Worm (Caenorhabditis elegans) whole organism, L4 larva: ENCODE data around the gene F57C2.5.

Experiments used
- D1046.2 ChIP-seq: fragments of 200-800 bp; sonication (Bioruptor generic); IDR thresholded peaks from 2 replicates; pipeline ENCODE4 v1.3.6; 2022; ENCODE audit warnings: missing genetic modification characterization, missing compliant biosample characterization
- F37D6.2 ChIP-seq: sonication (generic microtip); optimal IDR thresholded peaks from 2 replicates; lab custom pipeline; 2016; ENCODE audit warnings: mild to moderate bottlenecking, missing genetic modification characterization, missing compliant biosample characterization
- R02D3.7 ChIP-seq: fragments of 150-350 bp; sonication (generic microtip); optimal IDR thresholded peaks from 3 replicates; lab custom pipeline; 2014; ENCODE audit warnings: missing biosample characterization, missing genetic modification characterization
- T20F7.1 ChIP-seq: fragments of 200-800 bp; sonication (Bioruptor generic); optimal IDR thresholded peaks from 2 replicates; lab custom pipeline; 2018; ENCODE audit warnings: mild to moderate bottlenecking, missing genetic modification characterization, missing compliant biosample characterization
- Y105C5A.15 ChIP-seq: fragments of 200-800 bp; sonication (Bioruptor generic); IDR thresholded peaks from 2 replicates; pipeline ENCODE4 v1.3.6; 2022; ENCODE audit warnings: missing genetic modification characterization, missing compliant biosample characterization
- Y48G9A.11 ChIP-seq: fragments of 200-800 bp; sonication (Bioruptor generic); IDR thresholded peaks from 2 replicates; pipeline ENCODE4 v1.3.6; 2022; ENCODE audit warnings: missing genetic modification reagents, missing genetic modification characterization, missing compliant biosample characterization
- Y5F2A.4 ChIP-seq: fragments of 200-800 bp; sonication (Bioruptor generic); optimal IDR thresholded peaks from 2 replicates; lab custom pipeline; 2018; ENCODE audit warnings: mild to moderate bottlenecking, missing genetic modification characterization, missing compliant biosample characterization
- aha-1 ChIP-seq: fragments of 150-350 bp; peaks from one replicate; lab custom pipeline; 2014; ENCODE audit warnings: missing biosample characterization, missing genetic modification characterization
- aly-2 ChIP-seq: sonication (generic microtip); optimal IDR thresholded peaks from 2 replicates; lab custom pipeline; 2018; ENCODE audit warnings: missing biosample characterization, missing genetic modification characterization
- arid-1 ChIP-seq: fragments of 200-800 bp; sonication (Bioruptor generic); conservative IDR thresholded peaks from 2 replicates; pipeline ENCODE4 v1.3.6; 2022; ENCODE audit warnings: missing genetic modification reagents, missing genetic modification characterization, missing compliant biosample characterization
- ctbp-1 ChIP-seq: fragments of 200-800 bp; sonication (Bioruptor generic); IDR thresholded peaks from 2 replicates; pipeline ENCODE4 v1.3.6; 2022; ENCODE audit warnings: missing genetic modification reagents, missing genetic modification characterization, missing compliant biosample characterization
- daf-12 ChIP-seq: fragments of 150-350 bp; optimal IDR thresholded peaks from 2 replicates; lab custom pipeline; 2014; ENCODE audit warnings: missing biosample characterization, missing genetic modification reagents, missing genetic modification characterization
- daf-19 ChIP-seq: fragments of 200-800 bp; sonication (Bioruptor generic); conservative IDR thresholded peaks from 2 replicates; pipeline ENCODE4 v1.3.6; 2022; ENCODE audit warnings: missing genetic modification characterization, missing compliant biosample characterization
- dmd-8 ChIP-seq: fragments of 200-800 bp; sonication (Bioruptor generic); IDR thresholded peaks from 2 replicates; pipeline ENCODE4 v1.3.6; 2022; ENCODE audit warnings: missing genetic modification characterization, missing compliant biosample characterization
- dmd-9 ChIP-seq: fragments of 200-800 bp; sonication (Bioruptor generic); IDR thresholded peaks from 2 replicates; pipeline ENCODE4 v1.3.6; 2022; ENCODE audit warnings: missing genetic modification reagents, missing genetic modification characterization, missing compliant biosample characterization
- hlh-30 ChIP-seq: sonication (generic microtip); optimal IDR thresholded peaks from 2 replicates; lab custom pipeline; 2017; ENCODE audit warnings: antibody characterized with exemption, mild to moderate bottlenecking, missing genetic modification characterization, missing compliant biosample characterization; ENCODE audit not compliant: insufficient read depth
- lin-38 ChIP-seq: fragments of 200-800 bp; sonication (Bioruptor generic); IDR thresholded peaks from 2 replicates; pipeline ENCODE4 v1.3.6; 2022; ENCODE audit warnings: missing genetic modification reagents, missing genetic modification characterization, missing compliant biosample characterization
- lin-39 ChIP-seq: fragments of 150-350 bp; optimal IDR thresholded peaks from 2 replicates; lab custom pipeline; 2014; ENCODE audit warnings: missing biosample characterization, missing genetic modification reagents, missing genetic modification characterization
- madf-9 ChIP-seq: fragments of 200-800 bp; sonication (Bioruptor generic); conservative IDR thresholded peaks from 2 replicates; pipeline ENCODE4 v1.3.6; 2022; ENCODE audit warnings: missing genetic modification reagents, missing genetic modification characterization, missing compliant biosample characterization
- mdt-29 ChIP-seq: fragments of 200-800 bp; sonication (Bioruptor generic); IDR thresholded peaks from 2 replicates; pipeline ENCODE4 v1.3.6; 2022; ENCODE audit warnings: missing genetic modification reagents, missing genetic modification characterization, missing compliant biosample characterization
- mxl-2 ChIP-seq: fragments of 200-800 bp; sonication (Bioruptor generic); conservative IDR thresholded peaks from 2 replicates; pipeline ENCODE4 v1.3.6; 2022; ENCODE audit warnings: missing genetic modification reagents, missing genetic modification characterization, missing compliant biosample characterization
- nhr-10 ChIP-seq: fragments of 150-350 bp; optimal IDR thresholded peaks from 2 replicates; lab custom pipeline; 2014; ENCODE audit warnings: missing biosample characterization, missing genetic modification characterization
- nhr-102 ChIP-seq: sonication (generic microtip); optimal IDR thresholded peaks from 2 replicates; lab custom pipeline; 2016; ENCODE audit warnings: mild to moderate bottlenecking, missing genetic modification characterization, moderate library complexity, missing compliant biosample characterization
- nhr-11 ChIP-seq: fragments of 150-350 bp; optimal IDR thresholded peaks from 2 replicates; lab custom pipeline; 2014; ENCODE audit warnings: missing biosample characterization, missing genetic modification characterization
- nhr-28 ChIP-seq: fragments of 150-350 bp; optimal IDR thresholded peaks from 2 replicates; lab custom pipeline; 2014; ENCODE audit warnings: missing biosample characterization, missing genetic modification characterization
- nhr-41 ChIP-seq: fragments of 200-800 bp; sonication (Bioruptor generic); IDR thresholded peaks from 2 replicates; pipeline ENCODE4 v1.3.6; 2022; ENCODE audit warnings: missing genetic modification reagents, missing genetic modification characterization, missing compliant biosample characterization
- pha-4 ChIP-seq, 2 experiments: fragments of 150-350 bp in 1 of 2; fragments of 200-800 bp in 1 of 2; sonication (Bioruptor generic) in 1 of 2; IDR thresholded peaks in 1 of 2; optimal IDR thresholded peaks in 1 of 2; 2 replicates each; pipeline versions ENCODE4 v1.3.6 to Lab custom; 2014 to 2022; ENCODE audit warnings: missing genetic modification characterization in 2 of 2, missing genetic modification reagents in 2 of 2, missing biosample characterization in 1 of 2, missing compliant biosample characterization in 1 of 2
- rbr-2 ChIP-seq: sonication (generic microtip); optimal IDR thresholded peaks from 2 replicates; lab custom pipeline; 2016; ENCODE audit warnings: missing genotype, missing genetic modification characterization, missing compliant biosample characterization
- snpc-1.2 ChIP-seq: fragments of 200-800 bp; sonication (Bioruptor generic); IDR thresholded peaks from 2 replicates; pipeline ENCODE4 v1.3.6; 2022; ENCODE audit warnings: missing genetic modification reagents, missing genetic modification characterization, missing compliant biosample characterization
- snpc-4 ChIP-seq: fragments of 150-350 bp; optimal IDR thresholded peaks from 2 replicates; lab custom pipeline; 2014; ENCODE audit warnings: missing biosample characterization, missing genetic modification characterization
- spr-1 ChIP-seq: sonication (generic microtip); optimal IDR thresholded peaks from 2 replicates; lab custom pipeline; 2016; ENCODE audit warnings: mild to moderate bottlenecking, missing genetic modification characterization, missing compliant biosample characterization
- tag-97 ChIP-seq: fragments of 200-800 bp; sonication (Bioruptor generic); IDR thresholded peaks from 2 replicates; pipeline ENCODE4 v1.3.6; 2022; ENCODE audit warnings: missing genetic modification characterization, missing compliant biosample characterization
- vab-7 ChIP-seq: fragments of 200-800 bp; sonication (Bioruptor generic); IDR thresholded peaks from 2 replicates; pipeline ENCODE4 v1.3.6; 2022; ENCODE audit warnings: missing genetic modification reagents, missing genetic modification characterization, missing compliant biosample characterization
- zag-1 ChIP-seq: fragments of 150-350 bp; optimal IDR thresholded peaks from 2 replicates; lab custom pipeline; 2014; ENCODE audit warnings: missing biosample characterization, missing genetic modification characterization
- zfp-2 ChIP-seq: sonication (generic microtip); optimal IDR thresholded peaks from 2 replicates; lab custom pipeline; 2016; ENCODE audit warnings: mild to moderate bottlenecking, missing genetic modification characterization, missing compliant biosample characterization
- ztf-11 ChIP-seq: fragments of 150-350 bp; optimal IDR thresholded peaks from 2 replicates; lab custom pipeline; 2014; ENCODE audit warnings: missing biosample characterization, missing genetic modification characterization

The F57C2.5 gene

DNA sequence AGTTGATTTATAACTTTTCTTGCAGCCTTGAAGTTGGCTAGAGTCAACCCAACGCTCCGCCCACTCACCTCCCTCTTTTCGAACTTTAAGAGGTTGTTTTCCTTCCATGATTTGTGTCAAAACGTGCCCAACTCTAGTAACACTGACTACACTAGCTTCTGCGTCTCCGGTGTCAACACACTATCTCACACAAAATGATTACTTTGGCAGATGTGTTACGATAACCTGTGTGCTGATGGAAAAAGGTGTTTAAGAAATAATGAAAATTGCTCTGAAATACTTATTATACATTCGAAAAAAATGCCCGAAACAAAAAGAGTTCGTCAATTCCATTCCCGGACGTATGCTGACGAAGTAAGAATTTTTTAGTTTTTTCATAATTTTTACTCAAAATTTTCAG lies 25.0 kb downstream of the F57C2.5 start, which contains the start of gene K10H10.6:
K10H10.6 (plus strand) TSS at position 301 of the 400 bp plus-strand sequence.
- TF ChIP-seq zag-1 (tag; lab: Kevin White, UChicago), result no peak

DNA sequence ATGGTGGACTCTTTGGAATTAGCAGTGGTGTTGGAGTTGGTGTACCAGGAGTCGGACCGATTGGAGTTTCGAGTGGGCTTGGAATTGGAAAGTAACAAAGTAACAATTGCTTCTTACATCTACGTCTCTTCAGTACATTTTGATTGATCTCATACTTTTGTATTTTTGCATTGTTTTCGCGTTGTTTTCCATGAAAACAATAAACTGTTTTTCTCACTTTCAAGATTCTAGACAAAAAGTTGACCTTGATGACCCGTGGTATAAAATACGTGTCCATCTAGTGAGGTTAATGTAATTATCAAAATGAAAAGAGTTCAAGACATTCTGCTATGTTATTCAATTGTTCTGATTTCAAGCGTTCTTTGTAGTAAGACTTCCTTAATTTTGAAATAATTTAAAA lies 26.6 kb downstream of the F57C2.5 start, which contains the start of gene K10H10.5:
K10H10.5 (plus strand) TSS at position 301 of the 400 bp plus-strand sequence.
- TF ChIP-seq nhr-10 (no peak), nhr-11 (tag; lab: Kevin White, UChicago) (no peak), pha-4 (GFP tag; IDR thresholded peaks at IDR 0.05; lab: Robert Waterston, UW) (no peak), pha-4 (tag; optimal IDR thresholded peaks at IDR 0.05; lab: Kevin White, UChicago) (no peak), Y105C5A.15 (GFP tag; lab: Robert Waterston, UW) (no peak), nhr-41 (GFP tag; lab: Robert Waterston, UW) (no peak), mxl-2 (GFP tag; lab: Robert Waterston, UW) (no peak), lin-38 (GFP tag; lab: Robert Waterston, UW) (no peak), daf-12 (no peak), D1046.2 (GFP tag; lab: Robert Waterston, UW) (no peak), lin-39 (tag; lab: Kevin White, UChicago) (no peak), ctbp-1 (no peak), rbr-2 (tag; lab: Kevin White, UChicago) (no peak), Y48G9A.11 (GFP tag; lab: Robert Waterston, UW) (no peak)
- TF ChIP-seq, all 104 proteins: peak for 0

DNA sequence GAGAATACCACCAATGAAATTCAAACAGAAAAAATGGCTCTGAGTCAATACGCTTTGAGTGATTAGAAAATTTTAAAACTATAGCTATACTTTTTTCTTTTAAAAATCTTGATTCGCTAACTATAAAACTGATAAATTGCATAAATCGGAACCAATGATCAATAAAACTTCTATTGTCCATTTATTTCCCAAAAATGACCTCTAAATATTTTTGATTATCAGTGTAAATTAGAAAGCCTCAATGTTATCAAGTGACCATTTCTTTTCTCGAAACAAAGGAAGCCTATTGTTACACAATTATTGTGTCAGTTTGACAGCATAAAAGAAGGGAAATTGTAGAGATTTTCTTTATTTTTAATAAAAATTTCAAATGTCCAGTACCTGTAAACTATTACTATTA lies 27.9 kb downstream of the F57C2.5 start, which contains the start of gene K10H10.4:
K10H10.4 (plus strand) TSS at position 301 of the 400 bp plus-strand sequence.
- no peak for TF ChIP-seq Y5F2A.4
- no peak for TF ChIP-seq daf-19 (GFP tag; lab: Robert Waterston, UW)
- no peak for TF ChIP-seq dmd-8 (GFP tag; lab: Robert Waterston, UW)
- no peak for TF ChIP-seq madf-9 (GFP tag; lab: Robert Waterston, UW)
- TF ChIP-seq snpc-4 (tag; lab: Kevin White, UChicago), result no peak
- TF ChIP-seq arid-1 (GFP tag; lab: Robert Waterston, UW), result no peak
- no peak for TF ChIP-seq R02D3.7
- no peak for TF ChIP-seq snpc-1.2
- no peak for TF ChIP-seq aly-2
- no peak for TF ChIP-seq nhr-102 (tag; lab: Kevin White, UChicago)
- no peak for TF ChIP-seq ztf-11
- TF ChIP-seq mxl-2 (GFP tag; lab: Robert Waterston, UW), result no peak
- TF ChIP-seq vab-7, result no peak
- TF ChIP-seq mdt-29, result no peak
- no peak for TF ChIP-seq T20F7.1 (GFP tag; lab: Kevin White, UChicago)
- no peak for TF ChIP-seq tag-97 (GFP tag; lab: Robert Waterston, UW)

DNA sequence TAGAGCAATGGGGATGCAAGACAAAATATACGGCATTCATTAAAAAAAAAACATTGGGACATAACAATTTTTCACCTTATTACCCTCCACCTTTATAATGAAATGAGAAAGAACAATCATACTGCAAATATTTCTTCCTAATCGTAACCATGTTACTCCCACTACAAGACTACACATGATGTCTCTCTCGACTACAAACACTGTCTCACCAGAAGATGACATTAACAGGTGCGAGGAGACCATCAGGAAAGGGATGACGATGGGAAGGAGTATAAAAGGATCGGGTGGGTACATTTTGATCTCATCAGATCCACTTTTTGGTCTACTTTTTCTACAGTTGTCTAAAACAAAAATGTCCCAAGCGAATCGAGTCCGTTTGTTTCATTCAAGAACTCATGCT lies 30.2 kb downstream of the F57C2.5 start, which contains the start of gene dhs-8:
dhs-8 (plus strand) TSS at position 179 of the 400 bp plus-strand sequence.
- TF ChIP-seq hlh-30 (tag; lab: Kevin White, UChicago) (peak; percentile 9), aha-1 (tag; lab: Kevin White, UChicago) (peak; percentile 48), spr-1 (tag; lab: Kevin White, UChicago) (no peak), zfp-2 (tag; lab: Kevin White, UChicago) (no peak), F37D6.2 (no peak), nhr-28 (tag; lab: Kevin White, UChicago) (peak; percentile 99), Y48G9A.11 (GFP tag; lab: Robert Waterston, UW) (no peak), dmd-9 (GFP tag; lab: Robert Waterston, UW) (no peak)
